Fruit fly (Drosophila melanogaster): ENCODE results near the gene CG44215.

Gene CG44215

DNA sequence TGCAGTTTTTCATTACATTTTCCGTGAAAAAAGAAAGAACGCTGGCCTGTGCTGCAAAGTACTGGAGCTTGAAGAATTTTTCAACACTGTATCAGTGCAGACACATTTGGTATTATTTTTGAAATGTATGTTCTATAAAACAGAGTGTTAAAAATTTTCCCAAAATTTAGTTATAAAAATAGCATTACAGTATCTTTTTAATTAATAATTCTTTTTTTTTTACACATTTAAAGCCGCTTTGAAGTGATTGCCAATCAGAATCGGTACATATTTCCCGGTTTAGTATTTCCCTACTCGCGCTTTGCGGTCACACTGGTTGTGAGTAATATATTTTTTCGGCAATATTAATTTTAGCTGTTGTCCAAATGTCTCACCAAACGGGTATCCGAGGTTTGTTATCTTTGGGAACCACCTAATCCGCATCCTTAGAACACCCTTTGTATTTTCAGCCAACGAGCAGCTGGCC, 31.9 kb downstream of the CG44215 start, which contains the start of the genes Abi and twf (continued):
- TF ChIP-seq CG18011 (GFP tag; optimal IDR thresholded peaks at IDR 0.05) (peak; percentile 59), CG15696 (tag; optimal IDR thresholded peaks at IDR 0.05) (peak; percentile 50), wor (GFP tag; IDR thresholded peaks at IDR 0.05) (no peak), CG7556 (GFP tag; optimal IDR thresholded peaks at IDR 0.05) (peak; percentile 50), CG14441 (GFP tag; IDR thresholded peaks at IDR 0.05) (peak; percentile 49; the same call in 1 of the 2 replicates), CG17568 (GFP tag; optimal IDR thresholded peaks at IDR 0.05) (peak; percentile 2), CG2129 (GFP tag; IDR thresholded peaks at IDR 0.05; ENCODE audit: partially characterized antibody) (no peak), da (GFP tag; optimal IDR thresholded peaks at IDR 0.05) (peak; percentile 40), CG16779 (GFP tag; IDR thresholded peaks at IDR 0.05) (0 out of 2 replicates have a peak, but pooled peaks have one; percentile 22), CG13287 (GFP tag; IDR thresholded peaks at IDR 0.05; ENCODE audit: partially characterized antibody) (peak; percentile 45; the same call in 1 of the 2 replicates), Drgx (GFP tag; IDR thresholded peaks at IDR 0.05) (0 out of 2 replicates have a peak, but pooled peaks have one; percentile 19), TFAM (GFP tag; optimal IDR thresholded peaks at IDR 0.05) (no peak), schlank (tag; optimal IDR thresholded peaks at IDR 0.05) (peak; percentile 9), CG12942 (GFP tag; optimal IDR thresholded peaks at IDR 0.05) (peak; percentile 75), Aef1 (GFP tag; IDR thresholded peaks at IDR 0.05) (peak; percentile 68), Pdp1 (GFP tag; optimal IDR thresholded peaks at IDR 0.05) (peak; percentile 41 to 71), crp (GFP tag; optimal IDR thresholded peaks at IDR 0.05) (peak in 1 of 2 experiments; percentile 56), Vsx1 (GFP tag; optimal IDR thresholded peaks at IDR 0.05) (no peak), Elba2 (GFP tag; optimal IDR thresholded peaks at IDR 0.05) (peak; percentile 99), gcm2 (GFP tag; optimal IDR thresholded peaks at IDR 0.05) (no peak), eyg (GFP tag; optimal IDR thresholded peaks at IDR 0.05) (no peak), CG7928 (GFP tag; optimal IDR thresholded peaks at IDR 0.05) (no peak), amos (GFP tag; IDR thresholded peaks at IDR 0.05; ENCODE audit: partially characterized antibody) (no peak), CG34224 (GFP tag; IDR thresholded peaks at IDR 0.05; ENCODE audit: partially characterized antibody) (0 out of 3 replicates have a peak, but pooled peaks have one; percentile 10), nom (GFP tag; optimal IDR thresholded peaks at IDR 0.05) (no peak), hbn (GFP tag; IDR thresholded peaks at IDR 0.05; ENCODE audit: partially characterized antibody) (no peak), bbx (GFP tag; IDR thresholded peaks at IDR 0.05; ENCODE audit: partially characterized antibody) (no peak), btn (GFP tag; optimal IDR thresholded peaks at IDR 0.05) (no peak), Dfd (GFP tag; optimal IDR thresholded peaks at IDR 0.05) (no peak), Dip3 (GFP tag; optimal IDR thresholded peaks at IDR 0.05) (peak; percentile 48), nmo (GFP tag; optimal IDR thresholded peaks at IDR 0.05) (peak; percentile 75), Eip74EF (GFP tag; optimal IDR thresholded peaks at IDR 0.05) (peak in 1 of 2 experiments; percentile 9), CG33213 (GFP tag; optimal IDR thresholded peaks at IDR 0.05) (peak; percentile 29), CoRest (tag; optimal IDR thresholded peaks at IDR 0.05) (peak; percentile 77), esg (GFP tag; conservative IDR thresholded peaks at IDR 0.05) (peak; percentile 39), hb (GFP tag; IDR thresholded peaks at IDR 0.05; ENCODE audit: partially characterized antibody) (no peak), CG14050 (GFP tag; IDR thresholded peaks at IDR 0.05) (peak; percentile 40; the same call in 1 of the 3 replicates), Atf-2 (GFP tag; optimal IDR thresholded peaks at IDR 0.05) (peak; percentile 6), zen2 (GFP tag; IDR thresholded peaks at IDR 0.05; ENCODE audit: partially characterized antibody) (no peak), sd (tag; optimal IDR thresholded peaks at IDR 0.05) (peak; percentile 42), zf30C (GFP tag; optimal IDR thresholded peaks at IDR 0.05) (no peak), lab (GFP tag; optimal IDR thresholded peaks at IDR 0.05) (peak; percentile 78), CG2202 (tag; optimal IDR thresholded peaks at IDR 0.05) (peak; percentile 22), sima (GFP tag; optimal IDR thresholded peaks at IDR 0.05) (no peak), dysf (GFP tag; IDR thresholded peaks at IDR 0.05) (peak; percentile 60; the same call in 2 of the 3 replicates), Fer2 (tag; optimal IDR thresholded peaks at IDR 0.05) (peak; percentile 35), grn (GFP tag; optimal IDR thresholded peaks at IDR 0.05) (no peak), CG12744 (GFP tag; optimal IDR thresholded peaks at IDR 0.05) (peak; percentile 33)

Measured in whole organism, embryonic.